Fruit fly (Drosophila melanogaster): Measurements from ENCODE around the gene htt.
A peak's percentile ranks its signal among the peaks of the same experiment; 100 is the strongest.

The htt gene

DNA sequence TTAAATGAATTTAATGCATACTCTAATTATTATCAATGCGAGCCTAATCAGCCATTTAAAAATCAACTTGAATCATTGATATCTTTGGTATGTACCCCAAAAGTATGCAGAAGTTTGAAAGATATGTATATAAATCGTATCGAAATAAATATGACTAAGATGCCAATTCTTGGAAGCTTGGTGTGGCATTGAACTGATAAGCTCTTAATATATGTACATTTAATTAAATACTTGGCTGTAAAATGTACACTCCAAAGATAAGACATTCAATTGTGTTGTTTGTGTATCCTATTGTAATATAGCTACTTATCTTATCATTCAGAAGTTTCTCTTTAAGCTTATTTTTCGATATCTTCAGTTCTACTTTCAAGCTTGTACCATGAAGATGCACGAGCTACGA is 27.2 kb upstream of the htt start, which contains the start of gene CG33346:
CG33346 (plus strand) TSS at position 380 of the 400 bp plus-strand sequence.
- TF ChIP-seq Myc (optimal IDR thresholded peaks at IDR 0.05) (no peak), tai (GFP tag; optimal IDR thresholded peaks at IDR 0.05) (no peak), sage (GFP tag; optimal IDR thresholded peaks at IDR 0.05) (no peak), CrebA (GFP tag; optimal IDR thresholded peaks at IDR 0.05; ENCODE audit: borderline replicate concordance) (no peak), CG9705 (GFP tag; optimal IDR thresholded peaks at IDR 0.05) (no peak), pan (optimal IDR thresholded peaks at IDR 0.05) (no peak), fru (GFP tag; optimal IDR thresholded peaks at IDR 0.05) (no peak), rgr (GFP tag; optimal IDR thresholded peaks at IDR 0.05) (no peak), dl (GFP tag; optimal IDR thresholded peaks at IDR 0.05; ENCODE audit: insufficient read depth in 1 of 2, partially characterized antibody in 2 of 2) (no peak), Hr78 (GFP tag; optimal IDR thresholded peaks at IDR 0.05) (no peak), usp (GFP tag; optimal IDR thresholded peaks at IDR 0.05) (no peak), psq (GFP tag; optimal IDR thresholded peaks at IDR 0.05) (no peak), Vsx2 (GFP tag; optimal IDR thresholded peaks at IDR 0.05; ENCODE audit: partially characterized antibody) (no peak)

- TF ChIP-seq CG9705 (GFP tag; optimal IDR thresholded peaks at IDR 0.05), result no peak
- no peak for TF ChIP-seq Rel (GFP tag; optimal IDR thresholded peaks at IDR 0.05)
- TF ChIP-seq Rel (tag; optimal IDR thresholded peaks at IDR 0.05), result peak; percentile 90
Observed at dm6 chr3R:28670404-28670803, 25.6 kb upstream of the htt start, which contains the start of gene Sid. TSS of gene Sid (plus strand) at chr3R:28670704.

DNA sequence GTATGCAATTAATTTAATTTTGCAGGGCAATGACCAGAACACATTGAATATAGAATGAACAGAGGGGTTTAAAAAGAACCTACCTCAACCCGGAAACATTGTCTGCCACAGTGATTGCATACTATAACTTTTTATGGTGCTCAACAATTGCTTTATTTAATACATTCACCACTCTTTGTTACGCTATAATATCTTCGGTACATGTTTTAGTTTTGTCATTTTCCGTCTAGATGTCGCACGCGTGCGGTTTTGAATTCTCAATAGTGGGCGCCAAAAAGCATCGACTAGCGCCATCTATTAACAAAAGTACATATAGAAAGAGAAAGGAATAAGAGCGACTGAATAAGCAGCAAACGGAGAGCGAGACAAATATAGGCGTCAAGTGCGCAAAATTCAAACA is 23.9 kb upstream of the htt start:
- TF ChIP-seq Jra (GFP tag; optimal IDR thresholded peaks at IDR 0.05) (peak; percentile 65), psq (GFP tag; optimal IDR thresholded peaks at IDR 0.05) (peak; percentile 62), dl (GFP tag; optimal IDR thresholded peaks at IDR 0.05; ENCODE audit: insufficient read depth in 1 of 2, partially characterized antibody in 2 of 2) (no peak), h (GFP tag; optimal IDR thresholded peaks at IDR 0.05) (peak; percentile 83), CrebA (GFP tag; optimal IDR thresholded peaks at IDR 0.05; ENCODE audit: borderline replicate concordance) (peak; percentile 37), pan (optimal IDR thresholded peaks at IDR 0.05) (no peak), fru (GFP tag; optimal IDR thresholded peaks at IDR 0.05) (peak; percentile 71), lola (GFP tag; optimal IDR thresholded peaks at IDR 0.05) (no peak), brk (GFP tag; optimal IDR thresholded peaks at IDR 0.05) (peak; percentile 48), N (GFP tag; optimal IDR thresholded peaks at IDR 0.05) (no peak), foxo (GFP tag; optimal IDR thresholded peaks at IDR 0.05) (peak in 1 of 2 experiments; percentile 83), woc (GFP tag; optimal IDR thresholded peaks at IDR 0.05) (no peak), Myc (optimal IDR thresholded peaks at IDR 0.05) (peak; percentile 95), dsf (GFP tag; optimal IDR thresholded peaks at IDR 0.05; ENCODE audit: borderline replicate concordance) (peak; percentile 60), sv (GFP tag; optimal IDR thresholded peaks at IDR 0.05) (peak; percentile 37), rgr (GFP tag; optimal IDR thresholded peaks at IDR 0.05) (peak; percentile 72), Rel (GFP tag; optimal IDR thresholded peaks at IDR 0.05) (no peak), Rel (tag; optimal IDR thresholded peaks at IDR 0.05) (peak; percentile 21), OdsH (GFP tag; optimal IDR thresholded peaks at IDR 0.05) (peak; percentile 73), Dif (GFP tag; optimal IDR thresholded peaks at IDR 0.05; ENCODE audit: partially characterized antibody) (no peak), jim (GFP tag; optimal IDR thresholded peaks at IDR 0.05) (no peak), GATAd (GFP tag; optimal IDR thresholded peaks at IDR 0.05) (no peak), Hnf4 (GFP tag; optimal IDR thresholded peaks at IDR 0.05) (peak; percentile 78), HLH106 (tag; optimal IDR thresholded peaks at IDR 0.05) (peak; percentile 69), dmrt93B (GFP tag; optimal IDR thresholded peaks at IDR 0.05) (peak; percentile 64), Dfd (GFP tag; optimal IDR thresholded peaks at IDR 0.05) (no peak), CG32264 (GFP tag; optimal IDR thresholded peaks at IDR 0.05) (no peak), ey (GFP tag; optimal IDR thresholded peaks at IDR 0.05) (peak; percentile 66), usp (GFP tag; optimal IDR thresholded peaks at IDR 0.05) (no peak), Hr83 (GFP tag; optimal IDR thresholded peaks at IDR 0.05; ENCODE audit: poor library complexity, severe bottlenecking) (peak; percentile 76), tai (GFP tag; optimal IDR thresholded peaks at IDR 0.05) (peak; percentile 85), CG9705 (GFP tag; optimal IDR thresholded peaks at IDR 0.05) (peak; percentile 52), Mio (GFP tag; optimal IDR thresholded peaks at IDR 0.05) (no peak), sage (GFP tag; optimal IDR thresholded peaks at IDR 0.05) (no peak), Abd-B (GFP tag; optimal IDR thresholded peaks at IDR 0.05) (no peak), Hr78 (GFP tag; optimal IDR thresholded peaks at IDR 0.05) (no peak), Vsx2 (GFP tag; optimal IDR thresholded peaks at IDR 0.05; ENCODE audit: partially characterized antibody) (no peak), br (GFP tag; optimal IDR thresholded peaks at IDR 0.05) (peak; percentile 80), Sp1 (GFP tag; optimal IDR thresholded peaks at IDR 0.05) (no peak)

Data from whole organism, wandering third instar larva.